Fruit fly (Drosophila melanogaster): ENCODE data around the gene rk.

DNA sequence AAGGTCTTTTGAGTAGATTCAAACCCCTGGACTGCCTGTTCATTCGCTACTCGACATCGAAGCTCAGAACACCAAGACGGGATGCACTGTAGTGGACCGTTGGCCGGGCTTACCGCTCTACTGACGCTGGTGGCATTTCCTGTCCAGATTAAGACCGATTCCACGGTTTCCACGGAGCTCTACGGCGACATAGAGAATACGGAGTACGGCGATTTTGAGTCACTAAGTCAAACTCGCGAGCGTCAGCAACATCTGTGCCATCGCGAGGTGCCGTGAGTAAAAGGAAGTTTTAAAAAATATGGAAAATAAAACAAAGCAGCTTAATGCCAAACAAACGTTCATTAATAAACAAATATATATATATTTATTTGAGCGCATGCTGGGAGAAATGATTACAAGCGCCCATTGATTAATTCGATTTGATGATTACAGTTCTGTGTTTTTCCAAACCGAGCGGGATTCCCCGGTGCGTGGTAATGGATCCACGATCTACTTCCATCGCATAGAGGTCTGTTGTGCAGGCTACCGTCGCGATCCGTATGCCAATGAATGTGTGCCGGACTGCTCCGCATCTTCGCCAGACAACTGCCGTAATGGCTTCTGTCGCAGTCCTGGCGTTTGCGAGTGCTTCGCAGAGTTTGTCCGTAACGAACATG, 37.5 kb downstream of the rk start, which contains the start of gene NimB1:
- TF ChIP-seq fru (GFP tag; optimal IDR thresholded peaks at IDR 0.05) (no peak), HLH106 (tag; optimal IDR thresholded peaks at IDR 0.05) (no peak), pan (optimal IDR thresholded peaks at IDR 0.05) (no peak), br (GFP tag; optimal IDR thresholded peaks at IDR 0.05) (no peak), Jra (GFP tag; optimal IDR thresholded peaks at IDR 0.05) (no peak)

All from whole organism, wandering third instar larva.